Worm (Caenorhabditis elegans) whole organism, late embryonic: ENCODE measurements around the gene Y48A6B.7.
A peak's percentile ranks its signal among the peaks of the same experiment; 100 is the strongest.

ENCODE experiments used
- C38D4.7 ChIP-seq: fragments of 200-800 bp; sonication (Bioruptor generic); optimal IDR thresholded peaks from 2 replicates; lab custom pipeline; 2018; ENCODE audit warnings: mild to moderate bottlenecking, missing genetic modification characterization, moderate library complexity, missing compliant biosample characterization
- ceh-19 ChIP-seq: fragments of 200-800 bp; sonication (Bioruptor generic); optimal IDR thresholded peaks from 2 replicates; lab custom pipeline; 2018; ENCODE audit warnings: mild to moderate bottlenecking, missing genetic modification characterization, missing compliant biosample characterization
- ceh-2 ChIP-seq: sonication (generic microtip); optimal IDR thresholded peaks from 2 replicates; lab custom pipeline; 2016; ENCODE audit warnings: missing genotype, missing genetic modification characterization, missing compliant biosample characterization
- ceh-22 ChIP-seq: sonication (generic microtip); optimal IDR thresholded peaks from 2 replicates; lab custom pipeline; 2017; ENCODE audit warnings: missing biosample characterization, missing genetic modification characterization
- ceh-24 ChIP-seq: sonication (generic microtip); optimal IDR thresholded peaks from 2 replicates; lab custom pipeline; 2016; ENCODE audit warnings: mild to moderate bottlenecking, missing genetic modification characterization, missing compliant biosample characterization
- ceh-30 ChIP-seq: fragments of 150-350 bp; optimal IDR thresholded peaks from 2 replicates; lab custom pipeline; 2014; ENCODE audit warnings: missing biosample characterization, missing genetic modification characterization
- ceh-31 ChIP-seq: sonication (generic microtip); optimal IDR thresholded peaks from 2 replicates; lab custom pipeline; 2016; ENCODE audit warnings: missing genetic modification characterization, missing compliant biosample characterization
- ceh-45 ChIP-seq: fragments of 200-800 bp; sonication (Bioruptor generic); IDR thresholded peaks from 2 replicates; pipeline ENCODE4 v1.3.6; 2022; ENCODE audit warnings: missing genetic modification reagents, missing genetic modification characterization, missing compliant biosample characterization
- ceh-48 ChIP-seq: sonication (generic microtip); optimal IDR thresholded peaks from 2 replicates; lab custom pipeline; 2016; ENCODE audit warnings: missing genetic modification characterization, inconsistent platforms, missing compliant biosample characterization
- dve-1 ChIP-seq: sonication (generic microtip); optimal IDR thresholded peaks from 2 replicates; lab custom pipeline; 2017; ENCODE audit warnings: antibody characterized with exemption, mild to moderate bottlenecking, missing genetic modification characterization, missing compliant biosample characterization
- elt-2 ChIP-seq: sonication (generic microtip); optimal IDR thresholded peaks from 2 replicates; lab custom pipeline; 2016; ENCODE audit warnings: missing genetic modification reagents, missing genetic modification characterization, missing compliant biosample characterization
- elt-4 ChIP-seq: sonication (generic microtip); optimal IDR thresholded peaks from 2 replicates; lab custom pipeline; 2016; ENCODE audit warnings: missing genetic modification characterization, missing compliant biosample characterization
- eyg-1 ChIP-seq: sonication (generic microtip); optimal IDR thresholded peaks from 2 replicates; lab custom pipeline; 2016; ENCODE audit warnings: missing genotype, missing genetic modification characterization, missing compliant biosample characterization
- fax-1 ChIP-seq: sonication (generic microtip); optimal IDR thresholded peaks from 2 replicates; lab custom pipeline; 2016; ENCODE audit warnings: missing genotype, missing genetic modification characterization, missing compliant biosample characterization
- gmeb-2 ChIP-seq: sonication (generic microtip); optimal IDR thresholded peaks from 2 replicates; lab custom pipeline; 2016; ENCODE audit warnings: missing genetic modification characterization, inconsistent platforms, missing compliant biosample characterization
- hlh-30 ChIP-seq: sonication (generic microtip); optimal IDR thresholded peaks from 2 replicates; lab custom pipeline; 2017; ENCODE audit warnings: antibody characterized with exemption, missing genetic modification characterization, missing compliant biosample characterization; ENCODE audit not compliant: insufficient read depth
- hlh-6 ChIP-seq: sonication (generic microtip); optimal IDR thresholded peaks from 2 replicates; lab custom pipeline; 2016; ENCODE audit warnings: missing genotype, missing genetic modification characterization, missing compliant biosample characterization
- lim-6 ChIP-seq: sonication (generic microtip); optimal IDR thresholded peaks from 2 replicates; lab custom pipeline; 2016; ENCODE audit warnings: missing genetic modification characterization, missing compliant biosample characterization
- lin-11 ChIP-seq: fragments of 200-800 bp; sonication (Bioruptor generic); optimal IDR thresholded peaks from 2 replicates; lab custom pipeline; 2018; ENCODE audit warnings: mild to moderate bottlenecking, missing genetic modification characterization, missing compliant biosample characterization
- madf-2 ChIP-seq: sonication (generic microtip); optimal IDR thresholded peaks from 2 replicates; lab custom pipeline; 2017; ENCODE audit warnings: missing genetic modification characterization, missing compliant biosample characterization
- mec-3 ChIP-seq: sonication (generic microtip); optimal IDR thresholded peaks from 2 replicates; lab custom pipeline; 2016; ENCODE audit warnings: borderline replicate concordance, missing genetic modification characterization, missing compliant biosample characterization
- nfya-1 ChIP-seq: sonication (generic microtip); optimal IDR thresholded peaks from 2 replicates; lab custom pipeline; 2017; ENCODE audit warnings: missing genetic modification characterization, mild to moderate bottlenecking, missing compliant biosample characterization, antibody characterized with exemption, moderate library complexity
- nhr-11 ChIP-seq: fragments of 150-350 bp; optimal IDR thresholded peaks from 2 replicates; lab custom pipeline; 2014; ENCODE audit warnings: missing biosample characterization, missing genetic modification characterization
- nhr-232 ChIP-seq: sonication (generic microtip); optimal IDR thresholded peaks from 2 replicates; lab custom pipeline; 2016; ENCODE audit warnings: missing genetic modification characterization, missing compliant biosample characterization
- pat-9 ChIP-seq: fragments of 200-800 bp; sonication (Bioruptor generic); optimal IDR thresholded peaks from 2 replicates; lab custom pipeline; 2018; ENCODE audit warnings: mild to moderate bottlenecking, missing genetic modification characterization, moderate library complexity, missing compliant biosample characterization
- pqm-1 ChIP-seq: sonication (generic microtip); optimal IDR thresholded peaks from 2 replicates; lab custom pipeline; 2016; ENCODE audit warnings: missing genetic modification characterization, missing compliant biosample characterization
- rnt-1 ChIP-seq: sonication (generic microtip); optimal IDR thresholded peaks from 2 replicates; lab custom pipeline; 2016; ENCODE audit warnings: missing genetic modification characterization, missing compliant biosample characterization
- sdc-2 ChIP-seq: sonication (generic microtip); optimal IDR thresholded peaks from 2 replicates; lab custom pipeline; 2016; ENCODE audit warnings: missing genotype, missing genetic modification characterization, missing compliant biosample characterization
- sox-2 ChIP-seq: fragments of 200-800 bp; sonication (Bioruptor generic); IDR thresholded peaks from 2 replicates; pipeline ENCODE4 v1.3.6; 2022; ENCODE audit warnings: missing genetic modification reagents, missing genetic modification characterization, missing compliant biosample characterization
- sox-4 ChIP-seq: sonication (generic microtip); optimal IDR thresholded peaks from 2 replicates; lab custom pipeline; 2017; ENCODE audit warnings: mild to moderate bottlenecking, missing genetic modification characterization, inconsistent platforms, missing compliant biosample characterization
- syd-9 ChIP-seq: sonication (generic microtip); optimal IDR thresholded peaks from 2 replicates; lab custom pipeline; 2016; ENCODE audit warnings: mild to moderate bottlenecking, missing genetic modification characterization, moderate library complexity, missing compliant biosample characterization
- tbx-2 ChIP-seq: sonication (generic microtip); optimal IDR thresholded peaks from 2 replicates; lab custom pipeline; 2016; ENCODE audit warnings: missing genetic modification characterization, missing compliant biosample characterization
- unc-3 ChIP-seq, 2 experiments: fragments of 200-800 bp in 1 of 2; sonication (Bioruptor generic) in 1 of 2; sonication (generic microtip) in 1 of 2; conservative IDR thresholded peaks in 1 of 2; optimal IDR thresholded peaks in 1 of 2; 2 replicates each; pipeline versions ENCODE4 v1.3.6 to Lab custom; 2016 to 2022; ENCODE audit warnings: missing compliant biosample characterization in 2 of 2, missing genetic modification characterization in 2 of 2, missing genetic modification reagents in 1 of 2
- unc-42 ChIP-seq: sonication (generic microtip); optimal IDR thresholded peaks from 2 replicates; lab custom pipeline; 2016; ENCODE audit warnings: missing genotype, missing genetic modification characterization, missing compliant biosample characterization
- zip-5 ChIP-seq: sonication (generic microtip); optimal IDR thresholded peaks from 2 replicates; lab custom pipeline; 2016; ENCODE audit warnings: missing genetic modification characterization, missing compliant biosample characterization

Gene Y48A6B.7

ce11 chrIII:10989491-10990032 lies 36.8 kb downstream of the Y48A6B.7 start (continued):
- TF ChIP-seq unc-3 (GFP tag; conservative IDR thresholded peaks at IDR 0.05; lab: Robert Waterston, UW): peak; percentile 94
- TF ChIP-seq unc-3 (tag; optimal IDR thresholded peaks at IDR 0.05; lab: Kevin White, UChicago): peak; percentile 87
- TF ChIP-seq ceh-2: peak; percentile 94
- peak; percentile 94 for TF ChIP-seq ceh-45 (GFP tag; lab: Robert Waterston, UW)
- TF ChIP-seq ceh-31: peak; percentile 92
- TF ChIP-seq ceh-30 (tag; lab: Kevin White, UChicago): peak; percentile 83
- peak; percentile 87 for TF ChIP-seq lin-11 (tag; lab: Kevin White, UChicago)
- TF ChIP-seq madf-2 (tag; lab: Kevin White, UChicago): peak; percentile 95
- TF ChIP-seq ceh-22 (tag; lab: Kevin White, UChicago): no peak
- TF ChIP-seq sox-2 (GFP tag; lab: Robert Waterston, UW): peak; percentile 95
- peak; percentile 93 for TF ChIP-seq C38D4.7
- TF ChIP-seq ceh-19 (GFP tag; lab: Kevin White, UChicago): peak; percentile 98
- TF ChIP-seq tbx-2 (tag; lab: Kevin White, UChicago): peak; percentile 96
- TF ChIP-seq nhr-232 (tag; lab: Kevin White, UChicago): peak; percentile 89
- peak; percentile 88 for TF ChIP-seq ceh-24
- TF ChIP-seq fax-1 (tag; lab: Kevin White, UChicago): peak; percentile 91
- TF ChIP-seq syd-9 (tag; lab: Kevin White, UChicago): peak; percentile 91

- TF ChIP-seq ceh-48 (tag; lab: Kevin White, UChicago): no peak
- no peak for TF ChIP-seq elt-4
- TF ChIP-seq pqm-1 (tag; lab: Kevin White, UChicago): no peak
- TF ChIP-seq mec-3: no peak
- TF ChIP-seq hlh-30 (tag; lab: Kevin White, UChicago): no peak
- TF ChIP-seq hlh-6 (tag; lab: Kevin White, UChicago): no peak
- TF ChIP-seq, all 69 proteins: peak for 0
These were observed 38.7 kb downstream of the Y48A6B.7 start, which contains the start of gene col-94 for ce11 chrIII:10987561-10988184. Gene col-94, minus strand, starts transcription at chrIII:10987873.

- no peak for TF ChIP-seq lim-6 (tag; lab: Kevin White, UChicago)
- no peak for TF ChIP-seq pqm-1 (tag; lab: Kevin White, UChicago)
- TF ChIP-seq nfya-1 (tag; lab: Kevin White, UChicago): no peak
- TF ChIP-seq eyg-1 (tag; lab: Kevin White, UChicago): no peak
- TF ChIP-seq sox-4: no peak
- TF ChIP-seq dve-1 (tag; lab: Kevin White, UChicago): no peak
- TF ChIP-seq elt-2 (tag; lab: Kevin White, UChicago): no peak
- TF ChIP-seq ceh-2: no peak
- no peak for TF ChIP-seq ceh-31
- no peak for TF ChIP-seq pat-9 (tag; lab: Kevin White, UChicago)
- no peak for TF ChIP-seq mec-3
- TF ChIP-seq gmeb-2 (tag; lab: Kevin White, UChicago): no peak
- no peak for TF ChIP-seq rnt-1 (tag; lab: Kevin White, UChicago)
- TF ChIP-seq zip-5: no peak
- TF ChIP-seq tbx-2 (tag; lab: Kevin White, UChicago): no peak
- TF ChIP-seq lin-11 (tag; lab: Kevin White, UChicago): no peak
- TF ChIP-seq syd-9 (tag; lab: Kevin White, UChicago): no peak
- no peak for TF ChIP-seq nhr-11
- TF ChIP-seq unc-42: no peak
- no peak for TF ChIP-seq sdc-2
These were observed 40.8 kb downstream of the Y48A6B.7 start, which contains the start of gene col-93 for ce11 chrIII:10985559-10986036. Gene col-93, minus strand, starts transcription at chrIII:10985609.
